Worm (Caenorhabditis elegans) whole organism, L2 larva: Measurements from ENCODE around the gene unc-5.
"Not testable (repeated sequence)": the region's sequence is repeated elsewhere in the genome, so short reads cannot be mapped to it uniquely, and the experiment has no call there.

ENCODE experiments used
- F13H6.1 ChIP-seq: sonication (generic microtip); optimal IDR thresholded peaks from 2 replicates; lab custom pipeline; 2016; ENCODE audit warnings: missing genetic modification characterization, missing compliant biosample characterization
- Y55F3AM.14 ChIP-seq: fragments of 200-800 bp; sonication (Bioruptor generic); optimal IDR thresholded peaks from 2 replicates; lab custom pipeline; 2018; ENCODE audit warnings: mild to moderate bottlenecking, missing genetic modification characterization, missing compliant biosample characterization
- alr-1 ChIP-seq: fragments of 150-350 bp; optimal IDR thresholded peaks from 2 replicates; lab custom pipeline; 2014; ENCODE audit warnings: missing biosample characterization, missing genetic modification characterization
- ama-1 ChIP-seq: fragments of 150-350 bp; optimal IDR thresholded peaks from 2 replicates; lab custom pipeline; 2018; ENCODE audit warnings: inconsistent platforms
- blmp-1 ChIP-seq: sonication (generic microtip); optimal IDR thresholded peaks from 2 replicates; lab custom pipeline; 2017; ENCODE audit warnings: missing genetic modification characterization, mild to moderate bottlenecking, missing compliant biosample characterization, antibody characterized with exemption, moderate library complexity; ENCODE audit not compliant: insufficient read depth
- ceh-82 ChIP-seq: fragments of 150-350 bp; optimal IDR thresholded peaks from 2 replicates; lab custom pipeline; 2014; ENCODE audit warnings: missing biosample characterization, missing genetic modification characterization
- crh-2 ChIP-seq: sonication (generic microtip); optimal IDR thresholded peaks from 2 replicates; lab custom pipeline; 2017; ENCODE audit warnings: missing biosample characterization, missing genetic modification characterization
- dmd-4 ChIP-seq: sonication (generic microtip); optimal IDR thresholded peaks from 2 replicates; lab custom pipeline; 2017; ENCODE audit warnings: missing biosample characterization, missing genetic modification characterization
- elt-3 ChIP-seq: sonication (generic microtip); optimal IDR thresholded peaks from 2 replicates; lab custom pipeline; 2017; ENCODE audit warnings: missing biosample characterization, missing genetic modification characterization
- gmeb-1 ChIP-seq: fragments of 150-350 bp; optimal IDR thresholded peaks from 2 replicates; lab custom pipeline; 2014; ENCODE audit warnings: missing biosample characterization, missing genetic modification characterization
- lin-11 ChIP-seq: fragments of 150-350 bp; sonication (generic microtip); optimal IDR thresholded peaks from 2 replicates; lab custom pipeline; 2014; ENCODE audit warnings: missing biosample characterization, missing genetic modification characterization, inconsistent platforms, mixed read lengths
- lin-39 ChIP-seq: fragments of 150-350 bp; optimal IDR thresholded peaks from 2 replicates; lab custom pipeline; 2014; ENCODE audit warnings: missing biosample characterization, missing genetic modification reagents, missing genetic modification characterization
- lsy-2 ChIP-seq, 2 experiments: fragments of 150-350 bp in 1 of 2; sonication (generic microtip) in 1 of 2; optimal IDR thresholded peaks; 2 replicates each; lab custom pipeline; 2014 to 2017; ENCODE audit warnings: missing biosample characterization in 2 of 2, missing genetic modification characterization in 2 of 2
- mab-5 ChIP-seq: fragments of 150-350 bp; optimal IDR thresholded peaks from 2 replicates; lab custom pipeline; 2014; ENCODE audit warnings: missing biosample characterization, missing genetic modification characterization
- mbf-1 ChIP-seq: sonication (generic microtip); optimal IDR thresholded peaks from 2 replicates; lab custom pipeline; 2017; ENCODE audit warnings: missing biosample characterization, missing genetic modification characterization
- nhr-10 ChIP-seq: sonication (generic microtip); optimal IDR thresholded peaks from 2 replicates; lab custom pipeline; 2017; ENCODE audit warnings: missing biosample characterization, missing genetic modification characterization
- nhr-11 ChIP-seq: fragments of 150-350 bp; optimal IDR thresholded peaks from 2 replicates; lab custom pipeline; 2014; ENCODE audit warnings: missing biosample characterization, missing genetic modification characterization
- nhr-12 ChIP-seq: fragments of 150-350 bp; optimal IDR thresholded peaks from 2 replicates; lab custom pipeline; 2014; ENCODE audit warnings: missing biosample characterization, missing genetic modification characterization
- nhr-129 ChIP-seq: fragments of 150-350 bp; optimal IDR thresholded peaks from 2 replicates; lab custom pipeline; 2014; ENCODE audit warnings: missing biosample characterization, missing genetic modification characterization
- nhr-237 ChIP-seq: fragments of 150-350 bp; optimal IDR thresholded peaks from 2 replicates; lab custom pipeline; 2014; ENCODE audit warnings: missing biosample characterization, missing genetic modification characterization
- nhr-25 ChIP-seq: fragments of 150-350 bp; sonication (generic microtip); optimal IDR thresholded peaks from 3 replicates; lab custom pipeline; 2014; ENCODE audit warnings: missing biosample characterization, missing genetic modification characterization
- nhr-6 ChIP-seq: fragments of 150-350 bp; optimal IDR thresholded peaks from 2 replicates; lab custom pipeline; 2014; ENCODE audit warnings: missing biosample characterization, missing genetic modification characterization
- nhr-77 ChIP-seq: fragments of 150-350 bp; optimal IDR thresholded peaks from 2 replicates; lab custom pipeline; 2014; ENCODE audit warnings: missing biosample characterization, missing genetic modification characterization
- sem-4 ChIP-seq: fragments of 150-350 bp; optimal IDR thresholded peaks from 2 replicates; lab custom pipeline; 2014; ENCODE audit warnings: missing biosample characterization, missing genetic modification reagents, missing genetic modification characterization
- skn-1 ChIP-seq: sonication (generic microtip); optimal IDR thresholded peaks from 2 replicates; lab custom pipeline; 2017; ENCODE audit warnings: missing biosample characterization, missing genetic modification characterization
- sma-3 ChIP-seq: sonication (generic microtip); optimal IDR thresholded peaks from 2 replicates; lab custom pipeline; 2016; ENCODE audit warnings: missing genetic modification reagents, missing genetic modification characterization, missing compliant biosample characterization
- sma-9 ChIP-seq, 2 experiments: fragments of 150-350 bp in 1 of 2; sonication (generic microtip) in 1 of 2; optimal IDR thresholded peaks; 2 replicates each; lab custom pipeline; 2014 to 2016; ENCODE audit warnings: missing genetic modification characterization in 2 of 2, mild to moderate bottlenecking in 1 of 2, missing biosample characterization in 1 of 2, missing compliant biosample characterization in 1 of 2, missing genetic modification reagents in 1 of 2, moderate library complexity in 1 of 2
- snpc-4 ChIP-seq: fragments of 150-350 bp; optimal IDR thresholded peaks from 2 replicates; lab custom pipeline; 2014; ENCODE audit warnings: missing biosample characterization, missing genetic modification characterization
- unc-39 ChIP-seq: fragments of 150-350 bp; optimal IDR thresholded peaks from 2 replicates; lab custom pipeline; 2014; ENCODE audit warnings: missing biosample characterization, missing genetic modification characterization
- unc-55 ChIP-seq: fragments of 150-350 bp; sonication (generic microtip); optimal IDR thresholded peaks from 3 replicates; lab custom pipeline; 2014; ENCODE audit warnings: missing biosample characterization, missing genetic modification reagents, missing genetic modification characterization
- unc-62 ChIP-seq: fragments of 150-350 bp; optimal IDR thresholded peaks from 2 replicates; lab custom pipeline; 2014; ENCODE audit warnings: missing biosample characterization, missing genetic modification reagents, missing genetic modification characterization
- ztf-11 ChIP-seq: sonication (generic microtip); optimal IDR thresholded peaks from 2 replicates; lab custom pipeline; 2017; ENCODE audit warnings: missing biosample characterization, missing genetic modification characterization

unc-5 gene

ce11 chrIV:5482231-5482630 is 45.9 kb downstream of the unc-5 start, which contains the start of gene T11F8.12:
TSS of gene T11F8.12 (minus strand) at chrIV:5482331.
- no peak for TF ChIP-seq snpc-4 (tag; lab: Kevin White, UChicago)
- no peak for TF ChIP-seq ama-1 (lab: Kevin White, UChicago)
- TF ChIP-seq ceh-82: no peak

ce11 chrIV:5479289-5479688 is 48.8 kb downstream of the unc-5 start, which contains the start of gene T11F8.1:
TSS of gene T11F8.1 (plus strand) at chrIV:5479589.
- no peak for TF ChIP-seq unc-39 (tag; lab: Kevin White, UChicago)

ce11 chrIV:5476468-5476867 is 51.7 kb downstream of the unc-5 start, which contains the start of gene T11F8.4:
TSS of gene T11F8.4 (minus strand) at chrIV:5476568.
- TF ChIP-seq nhr-10 (no peak), blmp-1 (no peak), unc-55 (no peak), nhr-12 (tag; lab: Kevin White, UChicago) (no peak)

- TF ChIP-seq mab-5 (tag; lab: Kevin White, UChicago): no peak
- TF ChIP-seq nhr-12 (tag; lab: Kevin White, UChicago): no peak
- TF ChIP-seq lsy-2 (tag; optimal IDR thresholded peaks at IDR 0.05; lab: Kevin White, UChicago): no peak
- TF ChIP-seq nhr-237 (tag; lab: Kevin White, UChicago): no peak
- TF ChIP-seq sma-9 (GFP tag; optimal IDR thresholded peaks at IDR 0.05; lab: Kevin White, UChicago): no peak
- no peak for TF ChIP-seq sma-9 (tag; optimal IDR thresholded peaks at IDR 0.05; lab: Kevin White, UChicago)
- TF ChIP-seq Y55F3AM.14 (GFP tag; lab: Kevin White, UChicago): no peak
- no peak for TF ChIP-seq sma-3 (GFP tag; lab: Kevin White, UChicago)
- no peak for TF ChIP-seq nhr-6 (tag; lab: Kevin White, UChicago)
- no peak for TF ChIP-seq nhr-25 (tag; lab: Kevin White, UChicago)
- no peak for TF ChIP-seq nhr-77 (tag; lab: Kevin White, UChicago)
- TF ChIP-seq unc-39 (tag; lab: Kevin White, UChicago): no peak
- TF ChIP-seq lin-11 (tag; lab: Kevin White, UChicago): no peak
- no peak for TF ChIP-seq F13H6.1
- no peak for TF ChIP-seq lin-39 (tag; lab: Kevin White, UChicago)
- no peak for TF ChIP-seq ztf-11 (tag; lab: Kevin White, UChicago)
- TF ChIP-seq sem-4: no peak
- TF ChIP-seq mbf-1 (tag; lab: Kevin White, UChicago): no peak
- TF ChIP-seq unc-55: no peak
- TF ChIP-seq crh-2 (tag; lab: Kevin White, UChicago): no peak
Observed at ce11 chrIV:5473098-5473497, 55.0 kb downstream of the unc-5 start.

- TF ChIP-seq unc-39 (tag; lab: Kevin White, UChicago): no peak
- no peak for TF ChIP-seq nhr-11
- no peak for TF ChIP-seq lsy-2 (tag; optimal IDR thresholded peaks at IDR 0.05; lab: Kevin White, UChicago)
- TF ChIP-seq blmp-1: no peak
- no peak for TF ChIP-seq lin-39 (tag; lab: Kevin White, UChicago)
- no peak for TF ChIP-seq gmeb-1 (tag; lab: Kevin White, UChicago)
- TF ChIP-seq mab-5 (tag; lab: Kevin White, UChicago): no peak
- no peak for TF ChIP-seq ama-1 (lab: Kevin White, UChicago)
- no peak for TF ChIP-seq nhr-129
- TF ChIP-seq ceh-82: no peak
- no peak for TF ChIP-seq nhr-12 (tag; lab: Kevin White, UChicago)
- no peak for TF ChIP-seq skn-1 (tag; lab: Kevin White, UChicago)
- TF ChIP-seq mbf-1 (tag; lab: Kevin White, UChicago): no peak
- TF ChIP-seq alr-1: no peak
- no peak for TF ChIP-seq unc-62 (GFP tag; lab: Kevin White, UChicago)
- no peak for TF ChIP-seq sem-4
- no peak for TF ChIP-seq snpc-4 (tag; lab: Kevin White, UChicago)
- no peak for TF ChIP-seq elt-3
- no peak for TF ChIP-seq dmd-4 (tag; lab: Kevin White, UChicago)
- TF ChIP-seq, all 48 proteins: peak for 0
Observed at ce11 chrIV:5469739-5470138, 58.4 kb downstream of the unc-5 start, which contains the start of gene rme-2. TSS of gene rme-2 (plus strand) at chrIV:5470026.

- TF ChIP-seq nhr-10, alr-1, blmp-1: not testable (repeated sequence)
Observed at ce11 chrIV:5464403-5464802, 63.7 kb downstream of the unc-5 start, which contains the start of gene Y52D5A.2. TSS of gene Y52D5A.2 (minus strand) at chrIV:5464503.
